1 fruit fly cellular context compared by ENCODE assay signal in the genomic region with DNA sequence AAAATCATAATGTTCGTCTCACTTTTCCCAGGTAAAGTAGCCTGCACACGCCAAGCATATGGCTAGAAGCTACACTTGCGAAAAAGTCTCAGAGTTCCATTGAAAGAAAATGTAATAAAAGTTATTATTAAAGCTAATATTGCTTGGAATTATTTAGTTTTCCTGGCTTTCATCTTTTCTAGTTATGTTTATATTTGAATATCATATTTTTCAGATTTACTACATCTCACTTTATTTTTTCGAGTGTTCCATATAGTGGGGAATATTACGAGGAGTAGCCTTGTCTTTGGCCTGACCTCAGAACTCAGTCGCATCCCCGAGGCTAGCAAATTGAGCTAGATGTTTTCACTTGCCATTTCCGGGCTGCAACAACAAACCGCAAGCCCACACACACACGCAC.
A peak's percentile ranks its signal among the peaks of the same experiment; 100 is the strongest.
TF ChIP-seq lines count a peak whose summit lies in the region.

No protein-coding gene starts in this region.

TF ChIP-seq in whole organism, embryonic, 481 proteins besides CTCF, POLR2A, EP300 and RAD21 (continued from another document):
- TF ChIP-seq CG6254 (GFP tag; optimal IDR thresholded peaks at IDR 0.05; lab: Kevin White, UChicago) = no peak
- TF ChIP-seq CG15011 (GFP tag; optimal IDR thresholded peaks at IDR 0.05; lab: Kevin White, UChicago) = no peak
- TF ChIP-seq nau (GFP tag; optimal IDR thresholded peaks at IDR 0.05; lab: Kevin White, UChicago) = no peak
- no peak for TF ChIP-seq crol (GFP tag; IDR thresholded peaks at IDR 0.05; lab: Robert Waterston, UW)
- peak; percentile 20; the same call in 1 of the 2 replicates for TF ChIP-seq Xrp1 (GFP tag; IDR thresholded peaks at IDR 0.05; lab: Robert Waterston, UW)
- no peak for TF ChIP-seq gt (GFP tag; IDR thresholded peaks at IDR 0.05; lab: Robert Waterston, UW)
- no peak for TF ChIP-seq pan (optimal IDR thresholded peaks at IDR 0.05; lab: Kevin White, UChicago)
- peak in 1 of 2 experiments; percentile 41 for TF ChIP-seq pan (GFP tag; optimal IDR thresholded peaks at IDR 0.05 in 1 of 2, IDR thresholded peaks at IDR 0.05 in 1 of 2)
- TF ChIP-seq dysf (GFP tag; IDR thresholded peaks at IDR 0.05; lab: Robert Waterston, UW) = 0 out of 3 replicates have a peak, but pooled peaks have one; percentile 23
- no peak for TF ChIP-seq CG33557 (GFP tag; optimal IDR thresholded peaks at IDR 0.05; lab: Kevin White, UChicago)
- no peak for TF ChIP-seq CG18262 (tag; optimal IDR thresholded peaks at IDR 0.05; lab: Kevin White, UChicago)
- TF ChIP-seq D19A (tag; optimal IDR thresholded peaks at IDR 0.05; lab: Kevin White, UChicago) = no peak
- no peak for TF ChIP-seq twi (tag; optimal IDR thresholded peaks at IDR 0.05; lab: Kevin White, UChicago)
- TF ChIP-seq eyg (GFP tag; optimal IDR thresholded peaks at IDR 0.05; lab: Kevin White, UChicago) = no peak
- no peak for TF ChIP-seq CG16813 (GFP tag; IDR thresholded peaks at IDR 0.05; lab: Robert Waterston, UW; ENCODE audit: partially characterized antibody)
- TF ChIP-seq slbo (GFP tag; IDR thresholded peaks at IDR 0.05; lab: Robert Waterston, UW) = peak; percentile 15; the same call in 1 of the 2 replicates
- TF ChIP-seq sisA (GFP tag; IDR thresholded peaks at IDR 0.05; lab: Robert Waterston, UW) = peak; percentile 49
- no peak for TF ChIP-seq fd3F (GFP tag; optimal IDR thresholded peaks at IDR 0.05; lab: Kevin White, UChicago)
- TF ChIP-seq CG11504 (tag; optimal IDR thresholded peaks at IDR 0.05; lab: Kevin White, UChicago) = peak; percentile 19
- TF ChIP-seq yki (optimal IDR thresholded peaks at IDR 0.05; lab: Kevin White, UChicago) = no peak
- TF ChIP-seq sens (GFP tag; lab: Kevin White, UChicago) = peak; percentile 26
- 0 out of 3 replicates have a peak, but pooled peaks have one; percentile 14 for TF ChIP-seq Aef1 (GFP tag; IDR thresholded peaks at IDR 0.05; lab: Robert Waterston, UW)
- TF ChIP-seq Hand (GFP tag; optimal IDR thresholded peaks at IDR 0.05; lab: Kevin White, UChicago) = no peak
- peak; percentile 26 for TF ChIP-seq gem (tag; optimal IDR thresholded peaks at IDR 0.05; lab: Kevin White, UChicago)
- no peak for TF ChIP-seq CG17612 (GFP tag; IDR thresholded peaks at IDR 0.05; lab: Robert Waterston, UW)
- no peak for TF ChIP-seq CG8388 (GFP tag; optimal IDR thresholded peaks at IDR 0.05; lab: Kevin White, UChicago)
- no peak for TF ChIP-seq CG10321 (GFP tag; IDR thresholded peaks at IDR 0.05; lab: Robert Waterston, UW)
- peak; percentile 75 for TF ChIP-seq Ets65A (GFP tag; lab: Kevin White, UChicago)
- TF ChIP-seq nerfin-2 (GFP tag; IDR thresholded peaks at IDR 0.05; lab: Robert Waterston, UW; ENCODE audit: partially characterized antibody) = no peak
- TF ChIP-seq CG6765 (GFP tag; optimal IDR thresholded peaks at IDR 0.05; lab: Kevin White, UChicago) = no peak
- TF ChIP-seq CG3847 (GFP tag; IDR thresholded peaks at IDR 0.05; lab: Robert Waterston, UW) = no peak
- TF ChIP-seq dpn (GFP tag; optimal IDR thresholded peaks at IDR 0.05; lab: Kevin White, UChicago) = no peak
- TF ChIP-seq Tbp (GFP tag; optimal IDR thresholded peaks at IDR 0.05; lab: Kevin White, UChicago) = no peak
- TF ChIP-seq fd102C (GFP tag; optimal IDR thresholded peaks at IDR 0.05; lab: Kevin White, UChicago) = no peak
- no peak for TF ChIP-seq crp (GFP tag; optimal IDR thresholded peaks at IDR 0.05; lab: Kevin White, UChicago)
- TF ChIP-seq Dref (GFP tag; IDR thresholded peaks at IDR 0.05; lab: Robert Waterston, UW) = no peak
- TF ChIP-seq prd (optimal IDR thresholded peaks at IDR 0.05; lab: Kevin White, UChicago) = no peak
- peak; percentile 66 for TF ChIP-seq prd (GFP tag; IDR thresholded peaks at IDR 0.05; lab: Robert Waterston, UW)
- TF ChIP-seq Ptx1 (GFP tag; IDR thresholded peaks at IDR 0.05; lab: Robert Waterston, UW) = peak; percentile 45
- peak; percentile 48 for TF ChIP-seq Med (GFP tag; lab: Kevin White, UChicago)
- TF ChIP-seq Blimp-1 (GFP tag; optimal IDR thresholded peaks at IDR 0.05; lab: Kevin White, UChicago) = peak; percentile 20
- no peak for TF ChIP-seq CG11093 (GFP tag; IDR thresholded peaks at IDR 0.05; lab: Robert Waterston, UW)
- TF ChIP-seq Rfx (GFP tag; IDR thresholded peaks at IDR 0.05; lab: Robert Waterston, UW) = peak; percentile 40; the same call in 1 of the 2 replicates
- TF ChIP-seq lilli (GFP tag; optimal IDR thresholded peaks at IDR 0.05; lab: Kevin White, UChicago) = no peak
- 0 out of 2 replicates have a peak, but pooled peaks have one; percentile 13 for TF ChIP-seq Awh (GFP tag; IDR thresholded peaks at IDR 0.05; lab: Robert Waterston, UW)
- no peak for TF ChIP-seq MBD-R2 (GFP tag; IDR thresholded peaks at IDR 0.05; lab: Robert Waterston, UW)
- TF ChIP-seq row (GFP tag; IDR thresholded peaks at IDR 0.05; lab: Robert Waterston, UW) = no peak
- no peak for TF ChIP-seq CG1233 (GFP tag; optimal IDR thresholded peaks at IDR 0.05; lab: Kevin White, UChicago)
- TF ChIP-seq MESR4 (GFP tag; optimal IDR thresholded peaks at IDR 0.05; lab: Kevin White, UChicago) = no peak
- no peak for TF ChIP-seq Lhr (GFP tag; optimal IDR thresholded peaks at IDR 0.05; lab: Kevin White, UChicago)
- TF ChIP-seq CG9727 (GFP tag; optimal IDR thresholded peaks at IDR 0.05; lab: Kevin White, UChicago) = peak; percentile 1
- TF ChIP-seq Hr39 (optimal IDR thresholded peaks at IDR 0.05; lab: Kevin White, UChicago) = no peak
- no peak for TF ChIP-seq Elba2 (GFP tag; optimal IDR thresholded peaks at IDR 0.05; lab: Kevin White, UChicago)
- TF ChIP-seq Optix (GFP tag; IDR thresholded peaks at IDR 0.05; lab: Robert Waterston, UW) = no peak
- peak; percentile 0 for TF ChIP-seq CG1603 (tag; optimal IDR thresholded peaks at IDR 0.05; lab: Kevin White, UChicago)
- peak; percentile 52 for TF ChIP-seq CG10959 (GFP tag; IDR thresholded peaks at IDR 0.05; lab: Robert Waterston, UW)
- no peak for TF ChIP-seq CG34376 (GFP tag; optimal IDR thresholded peaks at IDR 0.05; lab: Kevin White, UChicago)
- TF ChIP-seq Gsc (GFP tag; IDR thresholded peaks at IDR 0.05; lab: Robert Waterston, UW) = no peak
- TF ChIP-seq fd64A (GFP tag; optimal IDR thresholded peaks at IDR 0.05; lab: Kevin White, UChicago) = no peak
